Fruit fly (Drosophila melanogaster) whole organism, pupa: ENCODE measurements around the gene Sk2.

ENCODE experiments used
- CG10348 ChIP-seq: fragments of 200-800 bp; sonication (Bioruptor generic); IDR thresholded peaks from 2 replicates; pipeline ENCODE4 v1.3.6; 2022; ENCODE audit warnings: missing biosample characterization, missing genetic modification characterization
- CG12605 ChIP-seq: fragments of 200-800 bp; sonication (Bioruptor generic); IDR thresholded peaks from 2 replicates; pipeline ENCODE4 v1.3.6; 2022; ENCODE audit warnings: missing biosample characterization, missing genetic modification characterization
- CG14655 ChIP-seq: fragments of 200-800 bp; sonication (Bioruptor generic); optimal IDR thresholded peaks from 3 replicates; lab custom pipeline; 2017; ENCODE audit warnings: mild to moderate bottlenecking, missing biosample characterization, missing genetic modification reagents, missing genetic modification characterization
- CG32121 ChIP-seq: fragments of 200-800 bp; sonication (Bioruptor generic); IDR thresholded peaks from 2 replicates; pipeline ENCODE4 v1.3.6; 2022; ENCODE audit warnings: missing biosample characterization, missing genetic modification characterization
- CG8159 ChIP-seq: fragments of 200-800 bp; sonication (Bioruptor generic); optimal IDR thresholded peaks from 3 replicates; lab custom pipeline; 2018; ENCODE audit warnings: missing biosample characterization, mild to moderate bottlenecking, missing genetic modification characterization, moderate library complexity
- CG9948 ChIP-seq: fragments of 200-800 bp; sonication (Bioruptor generic); optimal IDR thresholded peaks from 2 replicates; lab custom pipeline; 2018; ENCODE audit warnings: missing biosample characterization, mild to moderate bottlenecking, missing genetic modification characterization, moderate library complexity
- D1 ChIP-seq: fragments of 200-800 bp; sonication (Bioruptor generic); optimal IDR thresholded peaks from 2 replicates; lab custom pipeline; 2018; ENCODE audit warnings: missing biosample characterization, mild to moderate bottlenecking, missing genetic modification characterization, moderate library complexity
- EcR ChIP-seq: fragments of 200-800 bp; sonication (Bioruptor generic); optimal IDR thresholded peaks from 3 replicates; lab custom pipeline; 2019; ENCODE audit warnings: missing biosample characterization, missing genetic modification characterization, mild to moderate bottlenecking, moderate library complexity, missing genetic modification reagents
- Pif1B ChIP-seq: fragments of 200-800 bp; sonication (Bioruptor generic); optimal IDR thresholded peaks from 3 replicates; lab custom pipeline; 2016; ENCODE audit warnings: missing biosample characterization, missing genetic modification characterization
- Snoo ChIP-seq: fragments of 200-800 bp; sonication (Bioruptor generic); optimal IDR thresholded peaks from 3 replicates; lab custom pipeline; 2017; ENCODE audit warnings: missing biosample characterization, mild to moderate bottlenecking, missing genetic modification characterization, inconsistent platforms
- fd96Ca ChIP-seq: fragments of 200-800 bp; sonication (Bioruptor generic); IDR thresholded peaks from 3 replicates; pipeline ENCODE4 v1.3.6; 2022; ENCODE audit warnings: missing biosample characterization, missing genetic modification characterization
- gl ChIP-seq: fragments of 200-800 bp; sonication (Bioruptor generic); optimal IDR thresholded peaks from 2 replicates; lab custom pipeline; 2018; ENCODE audit warnings: missing biosample characterization, mild to moderate bottlenecking, missing genetic modification characterization

DNA sequence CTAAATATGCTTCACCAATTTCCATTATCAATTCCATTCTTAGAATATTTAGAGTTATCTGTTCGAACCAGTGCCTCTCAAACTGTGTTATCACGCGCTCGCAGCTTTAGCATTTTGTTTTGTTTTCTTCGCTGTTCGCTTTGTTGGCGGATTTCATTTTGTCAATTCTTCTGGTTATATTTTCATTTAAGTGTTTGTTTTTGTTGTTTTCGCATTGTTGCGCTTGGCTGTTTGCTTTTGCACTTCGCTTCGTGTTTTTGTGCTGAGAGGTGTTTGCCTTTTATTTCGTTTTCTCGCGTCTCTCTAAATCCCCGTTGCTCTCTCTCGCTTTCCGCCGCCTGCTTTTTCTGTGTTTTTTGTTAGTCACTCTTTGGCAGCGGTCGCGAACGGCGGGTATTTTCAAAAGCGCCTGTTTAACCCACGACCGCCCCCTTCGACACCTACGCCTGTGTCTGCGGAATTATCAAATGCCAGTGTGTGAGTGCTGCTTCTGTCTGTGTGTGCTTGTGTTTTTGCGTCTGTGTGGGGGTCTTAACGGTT lies 30.8 kb downstream of the Sk2 start:
- TF ChIP-seq CG14655 (GFP tag; lab: Kevin White, UChicago) (peak; percentile 27), CG12605 (peak; percentile 92), Pif1B (GFP tag; lab: Kevin White, UChicago) (peak; percentile 42), EcR (GFP tag; lab: Kevin White, UChicago) (peak; percentile 57), CG9948 (tag; lab: Kevin White, UChicago) (peak; percentile 9), fd96Ca (peak; percentile 74), gl (peak; percentile 50), CG32121 (GFP tag; lab: Robert Waterston, UW) (peak; percentile 64; the same call in 1 of the 2 replicates), CG8159 (peak; percentile 31), D1 (tag; lab: Kevin White, UChicago) (peak; percentile 4), Snoo (tag; lab: Kevin White, UChicago) (peak; percentile 27), CG10348 (GFP tag; lab: Robert Waterston, UW) (no peak)
